Fruit fly (Drosophila melanogaster) whole organism, embryonic: ENCODE measurements around the gene SpdS.

Experiments used
- Adf1 ChIP-seq: fragments of 200-800 bp; sonication (Bioruptor generic); IDR thresholded peaks from 2 replicates; pipeline ENCODE4 v1.3.6; 2022; ENCODE audit warnings: missing biosample characterization, missing genetic modification characterization
- CG10209 ChIP-seq: fragments of 200-800 bp; sonication (Bioruptor generic); optimal IDR thresholded peaks from 3 replicates; lab custom pipeline; 2017; ENCODE audit warnings: missing biosample characterization, mild to moderate bottlenecking, missing genetic modification characterization, missing genetic modification reagents
- CG10565 ChIP-seq: fragments of 200-800 bp; sonication (Bioruptor generic); optimal IDR thresholded peaks from 3 replicates; lab custom pipeline; 2016; ENCODE audit warnings: missing biosample characterization, mild to moderate bottlenecking, missing genetic modification characterization
- CG11696 ChIP-seq: fragments of 200-800 bp; sonication (Bioruptor generic); IDR thresholded peaks from 2 replicates; pipeline ENCODE4 v1.3.6; 2022; ENCODE audit warnings: missing biosample characterization, missing genetic modification characterization
- CG12071 ChIP-seq: fragments of 200-800 bp; sonication (Bioruptor generic); optimal IDR thresholded peaks from 3 replicates; lab custom pipeline; 2018; ENCODE audit warnings: missing biosample characterization, mild to moderate bottlenecking, missing genetic modification characterization
- CG12155 ChIP-seq: fragments of 200-800 bp; sonication (Bioruptor generic); optimal IDR thresholded peaks from 3 replicates; lab custom pipeline; 2016; ENCODE audit warnings: missing biosample characterization, missing genetic modification characterization
- CG12391 ChIP-seq: fragments of 200-800 bp; sonication (Bioruptor generic); optimal IDR thresholded peaks from 3 replicates; lab custom pipeline; 2018; ENCODE audit warnings: missing biosample characterization, mild to moderate bottlenecking, missing genetic modification characterization, moderate library complexity
- CG1529 ChIP-seq: fragments of 200-800 bp; sonication (Bioruptor generic); optimal IDR thresholded peaks from 3 replicates; lab custom pipeline; 2018; ENCODE audit warnings: missing biosample characterization, missing genetic modification characterization
- CG2712 ChIP-seq: fragments of 200-800 bp; optimal IDR thresholded peaks from 3 replicates; lab custom pipeline; 2019; ENCODE audit warnings: missing biosample characterization, mild to moderate bottlenecking, missing genetic modification characterization, moderate library complexity
- CG31388 ChIP-seq: fragments of 200-800 bp; sonication (Bioruptor generic); optimal IDR thresholded peaks from 2 replicates; lab custom pipeline; 2016; ENCODE audit warnings: missing biosample characterization, missing genetic modification characterization
- CG3407 ChIP-seq: fragments of 200-800 bp; sonication (Bioruptor generic); optimal IDR thresholded peaks from 2 replicates; lab custom pipeline; 2018; ENCODE audit warnings: missing biosample characterization, mild to moderate bottlenecking, missing genetic modification characterization
- CG34376 ChIP-seq: fragments of 200-800 bp; sonication (Bioruptor generic); optimal IDR thresholded peaks from 2 replicates; lab custom pipeline; 2018; ENCODE audit warnings: missing biosample characterization, mild to moderate bottlenecking, missing genetic modification characterization
- CG3726 ChIP-seq: fragments of 200-800 bp; sonication (Bioruptor generic); IDR thresholded peaks from 3 replicates; pipeline ENCODE4, ENCODE4 v1.3.6; 2022; ENCODE audit warnings: missing biosample characterization, missing genetic modification characterization
- CG4328 ChIP-seq: fragments of 200-800 bp; sonication (Bioruptor generic); optimal IDR thresholded peaks from 3 replicates; lab custom pipeline; 2017; ENCODE audit warnings: missing biosample characterization, missing genetic modification reagents, missing genetic modification characterization
- CG4424 ChIP-seq: fragments of 200-800 bp; sonication (Bioruptor generic); optimal IDR thresholded peaks from 3 replicates; lab custom pipeline; 2016; ENCODE audit warnings: missing biosample characterization, missing genetic modification characterization
- CG5180 ChIP-seq: fragments of 200-800 bp; sonication (Bioruptor generic); optimal IDR thresholded peaks from 3 replicates; lab custom pipeline; 2017; ENCODE audit warnings: missing biosample characterization, missing genetic modification characterization, mild to moderate bottlenecking, moderate library complexity, missing genetic modification reagents
- CG5953 ChIP-seq: fragments of 200-800 bp; sonication (Bioruptor generic); IDR thresholded peaks from 2 replicates; pipeline ENCODE4 v1.3.6; 2022; ENCODE audit warnings: missing biosample characterization, missing genetic modification characterization
- CG6854 ChIP-seq: fragments of 200-800 bp; sonication (Bioruptor generic); optimal IDR thresholded peaks from 3 replicates; lab custom pipeline; 2017; ENCODE audit warnings: missing biosample characterization, mild to moderate bottlenecking, missing genetic modification characterization
- CG7372 ChIP-seq: fragments of 200-800 bp; sonication (Bioruptor generic); IDR thresholded peaks from 2 replicates; pipeline ENCODE4 v1.3.6; 2022; ENCODE audit warnings: missing biosample characterization, missing genetic modification characterization
- CG7745 ChIP-seq: fragments of 200-800 bp; sonication (Bioruptor generic); optimal IDR thresholded peaks from 2 replicates; lab custom pipeline; 2018; ENCODE audit warnings: missing biosample characterization, mild to moderate bottlenecking, missing genetic modification characterization, moderate library complexity
- CG7839 ChIP-seq: fragments of 200-800 bp; sonication (Bioruptor generic); optimal IDR thresholded peaks from 3 replicates; lab custom pipeline; 2018; ENCODE audit warnings: missing biosample characterization, mild to moderate bottlenecking, missing genetic modification characterization, moderate library complexity
- D ChIP-seq, 2 experiments: fragments of 200-800 bp in 1 of 2; fragments of >200 bp in 1 of 2; sonication (Bioruptor generic) in 1 of 2; optimal IDR thresholded peaks; 2 replicates in 1 of 2; 3 replicates in 1 of 2; lab custom pipeline; 2017; ENCODE audit warnings: mild to moderate bottlenecking in 1 of 2, missing biosample characterization in 1 of 2, missing genetic modification characterization in 1 of 2, missing genetic modification reagents in 1 of 2
- Dip2 ChIP-seq: fragments of 200-800 bp; sonication (Bioruptor generic); IDR thresholded peaks from 2 replicates; pipeline ENCODE4 v1.3.6; 2022; ENCODE audit warnings: missing biosample characterization, missing genetic modification characterization
- HmgD ChIP-seq: fragments of 200-800 bp; sonication (Bioruptor generic); optimal IDR thresholded peaks from 3 replicates; lab custom pipeline; 2016; ENCODE audit warnings: missing biosample characterization, missing genetic modification characterization
- Hr39 ChIP-seq: fragments of >200 bp; optimal IDR thresholded peaks from 2 replicates; lab custom pipeline; 2017
- Hr51 ChIP-seq, 2 experiments: fragments of 200-800 bp; sonication (Bioruptor generic); optimal IDR thresholded peaks; 2 replicates in 1 of 2; 3 replicates in 1 of 2; lab custom pipeline; 2016 to 2018; ENCODE audit warnings: missing biosample characterization in 2 of 2, missing genetic modification characterization in 2 of 2, mild to moderate bottlenecking in 1 of 2, moderate library complexity in 1 of 2
- Jarid2 ChIP-seq: fragments of 200-800 bp; sonication (Bioruptor generic); optimal IDR thresholded peaks from 3 replicates; lab custom pipeline; 2017; ENCODE audit warnings: mild to moderate bottlenecking, missing biosample characterization, missing genetic modification reagents, missing genetic modification characterization
- Mes4 ChIP-seq: fragments of 200-800 bp; sonication (Bioruptor generic); optimal IDR thresholded peaks from 2 replicates; lab custom pipeline; 2016; ENCODE audit warnings: missing biosample characterization, missing genetic modification characterization
- Oaz ChIP-seq: fragments of 200-800 bp; sonication (Bioruptor generic); IDR thresholded peaks from 2 replicates; pipeline ENCODE4 v1.3.6; 2022; ENCODE audit warnings: missing biosample characterization, missing genetic modification characterization
- bigmax ChIP-seq: fragments of 200-800 bp; sonication (Bioruptor generic); optimal IDR thresholded peaks from 2 replicates; lab custom pipeline; 2018; ENCODE audit warnings: missing biosample characterization, mild to moderate bottlenecking, missing genetic modification characterization
- br ChIP-seq: fragments of >200 bp; optimal IDR thresholded peaks from 2 replicates; lab custom pipeline; 2017
- btn ChIP-seq: fragments of 200-800 bp; sonication (Bioruptor generic); optimal IDR thresholded peaks from 2 replicates; lab custom pipeline; 2016; ENCODE audit warnings: missing biosample characterization, missing genetic modification characterization
- chif ChIP-seq, 2 experiments: fragments of 200-800 bp; sonication (Bioruptor generic); optimal IDR thresholded peaks; 3 replicates each; lab custom pipeline; 2016; ENCODE audit warnings: missing biosample characterization in 2 of 2, missing genetic modification characterization in 2 of 2
- cwo ChIP-seq: fragments of 200-800 bp; sonication (Bioruptor generic); optimal IDR thresholded peaks from 3 replicates; lab custom pipeline; 2017; ENCODE audit warnings: missing biosample characterization, missing genetic modification characterization, mild to moderate bottlenecking, moderate library complexity, missing genetic modification reagents
- danr ChIP-seq: fragments of 200-800 bp; sonication (Bioruptor generic); IDR thresholded peaks from 2 replicates; pipeline ENCODE4 v1.3.6; 2022; ENCODE audit warnings: missing biosample characterization, missing genetic modification characterization
- esg ChIP-seq: fragments of 200-800 bp; sonication (Bioruptor generic); conservative IDR thresholded peaks from 2 replicates; pipeline ENCODE4 v1.3.6; 2022; ENCODE audit warnings: missing biosample characterization, missing genetic modification characterization
- fd102C ChIP-seq: fragments of 200-800 bp; sonication (Bioruptor generic); optimal IDR thresholded peaks from 2 replicates; lab custom pipeline; 2018; ENCODE audit warnings: missing biosample characterization, mild to moderate bottlenecking, missing genetic modification characterization, moderate library complexity
- fd96Cb ChIP-seq: fragments of 200-800 bp; sonication (Bioruptor generic); optimal IDR thresholded peaks from 2 replicates; lab custom pipeline; 2018; ENCODE audit warnings: missing biosample characterization, mild to moderate bottlenecking, missing genetic modification characterization, moderate library complexity
- gro ChIP-seq: fragments of 200-800 bp; sonication (Bioruptor generic); optimal IDR thresholded peaks from 2 replicates; lab custom pipeline; 2016; ENCODE audit warnings: missing biosample characterization, missing genetic modification characterization
- hb ChIP-seq: fragments of 200-800 bp; sonication (Bioruptor generic); IDR thresholded peaks from 3 replicates; pipeline ENCODE4 v1.3.6; 2022; ENCODE audit warnings: missing biosample characterization, missing genetic modification characterization; ENCODE audit not compliant: partially characterized antibody
- jigr1 ChIP-seq: fragments of 200-800 bp; sonication (Bioruptor generic); IDR thresholded peaks from 3 replicates; pipeline ENCODE4 v1.3.6; 2022; ENCODE audit warnings: missing biosample characterization, missing genetic modification characterization
- mam ChIP-seq: fragments of 200-800 bp; sonication (Bioruptor generic); optimal IDR thresholded peaks from 3 replicates; lab custom pipeline; 2016; ENCODE audit warnings: missing biosample characterization, missing genetic modification characterization
- nerfin-2 ChIP-seq: fragments of 200-800 bp; sonication (Bioruptor generic); IDR thresholded peaks from 2 replicates; pipeline ENCODE4 v1.3.6; 2022; ENCODE audit warnings: missing biosample characterization, missing genetic modification characterization; ENCODE audit not compliant: partially characterized antibody
- pb ChIP-seq: fragments of 200-800 bp; sonication (Bioruptor generic); optimal IDR thresholded peaks from 3 replicates; lab custom pipeline; 2016; ENCODE audit warnings: missing biosample characterization, missing genetic modification characterization
- sim ChIP-seq: fragments of 200-800 bp; sonication (Bioruptor generic); IDR thresholded peaks from 2 replicates; pipeline ENCODE4 v1.3.6; 2022; ENCODE audit warnings: missing biosample characterization, missing genetic modification characterization
- sob ChIP-seq: fragments of 200-800 bp; sonication (Bioruptor generic); IDR thresholded peaks from 2 replicates; pipeline ENCODE4 v1.3.6; 2022; ENCODE audit warnings: missing biosample characterization, missing genetic modification characterization
- sqz ChIP-seq: fragments of 200-800 bp; sonication (Bioruptor generic); optimal IDR thresholded peaks from 3 replicates; lab custom pipeline; 2018; ENCODE audit warnings: missing biosample characterization, mild to moderate bottlenecking, missing genetic modification characterization
- ssp ChIP-seq: fragments of 200-800 bp; sonication (Bioruptor generic); IDR thresholded peaks from 2 replicates; pipeline ENCODE4 v1.3.6; 2022; ENCODE audit warnings: missing biosample characterization, missing genetic modification characterization
- stc ChIP-seq: fragments of 200-800 bp; sonication (Bioruptor generic); IDR thresholded peaks from 2 replicates; pipeline ENCODE4 v1.3.6; 2022; ENCODE audit warnings: missing biosample characterization, missing genetic modification characterization
- tio ChIP-seq: fragments of 200-800 bp; sonication (Bioruptor generic); optimal IDR thresholded peaks from 2 replicates; lab custom pipeline; 2017; ENCODE audit warnings: missing biosample characterization, missing genetic modification characterization, inconsistent platforms
- twi ChIP-seq: fragments of 200-800 bp; optimal IDR thresholded peaks from 2 replicates; lab custom pipeline; 2019; ENCODE audit warnings: missing biosample characterization, mild to moderate bottlenecking, missing genetic modification characterization, moderate library complexity

Gene SpdS

DNA sequence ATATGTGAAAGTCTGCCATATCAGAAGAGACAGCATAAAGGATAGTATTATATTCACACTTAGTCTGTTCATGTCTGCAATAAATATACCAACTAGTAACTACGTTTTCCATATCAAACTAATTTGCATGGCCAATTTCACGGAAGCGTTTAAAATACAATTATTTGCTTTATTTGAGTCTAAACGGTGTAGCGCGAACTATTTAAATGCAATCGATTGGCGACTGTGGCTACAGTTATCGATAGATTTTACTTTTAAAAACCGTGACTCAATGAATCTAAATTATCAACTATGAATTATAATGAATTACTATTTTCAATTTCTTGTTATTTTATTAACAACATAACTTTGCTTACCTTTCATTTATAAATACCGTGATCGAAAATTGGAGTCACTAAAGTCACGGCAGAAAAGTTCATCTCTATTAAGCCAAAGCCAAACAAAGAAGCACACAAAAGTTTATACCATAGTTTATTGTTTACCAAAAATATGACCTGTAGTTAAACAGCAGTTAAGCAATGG lies 4.5 kb upstream of the SpdS start, which contains the start of the genes CG9427 and CG8319 (continued):
- no peak for TF ChIP-seq CG6854
- no peak for TF ChIP-seq fd102C (GFP tag; lab: Kevin White, UChicago)
- TF ChIP-seq Hr39: no peak
- peak; percentile 89 for TF ChIP-seq CG12391 (tag; lab: Kevin White, UChicago)
- TF ChIP-seq Jarid2 (GFP tag; lab: Kevin White, UChicago): no peak
- TF ChIP-seq jigr1 (GFP tag; lab: Robert Waterston, UW): no peak
- TF ChIP-seq CG7745 (tag; lab: Kevin White, UChicago): no peak
- TF ChIP-seq ssp (GFP tag; lab: Robert Waterston, UW): peak; percentile 56
- no peak for TF ChIP-seq br (lab: Kevin White, UChicago)
- TF ChIP-seq Oaz (GFP tag; lab: Robert Waterston, UW): peak; percentile 36; the same call in 1 of the 2 replicates
- TF ChIP-seq CG7372 (GFP tag; lab: Robert Waterston, UW): peak; percentile 35; the same call in 1 of the 2 replicates
- TF ChIP-seq CG10209: peak; percentile 45
- no peak for TF ChIP-seq CG5180 (GFP tag; lab: Kevin White, UChicago)
- TF ChIP-seq btn (GFP tag; lab: Kevin White, UChicago): no peak
- no peak for TF ChIP-seq CG11696 (GFP tag; lab: Robert Waterston, UW)
- peak; percentile 60 for TF ChIP-seq nerfin-2 (GFP tag; lab: Robert Waterston, UW)
- peak; percentile 66 for TF ChIP-seq gro (GFP tag; lab: Kevin White, UChicago)
- TF ChIP-seq CG3407: peak; percentile 17
- no peak for TF ChIP-seq pb
- no peak for TF ChIP-seq sim
- no peak for TF ChIP-seq D (optimal IDR thresholded peaks at IDR 0.05; lab: Kevin White, UChicago)
- no peak for TF ChIP-seq D (GFP tag; optimal IDR thresholded peaks at IDR 0.05; lab: Kevin White, UChicago)
- no peak for TF ChIP-seq CG5953 (GFP tag; lab: Robert Waterston, UW)
- no peak for TF ChIP-seq CG4328
- peak; percentile 70 for TF ChIP-seq CG4424 (GFP tag; lab: Kevin White, UChicago)
- 0 out of 3 replicates have a peak, but pooled peaks have one; percentile 58 for TF ChIP-seq CG3726
- peak; percentile 74 for TF ChIP-seq CG12155 (GFP tag; lab: Kevin White, UChicago)
- peak; percentile 1 for TF ChIP-seq CG1529
- TF ChIP-seq CG12071 (GFP tag; lab: Kevin White, UChicago): no peak
- no peak for TF ChIP-seq Dip2 (GFP tag; lab: Robert Waterston, UW)
- TF ChIP-seq Mes4: peak; percentile 49
- TF ChIP-seq tio: no peak
- peak; percentile 36 for TF ChIP-seq CG31388 (GFP tag; lab: Kevin White, UChicago)
- TF ChIP-seq CG7839 (tag; lab: Kevin White, UChicago): peak; percentile 51
- peak; percentile 40 to 63 for TF ChIP-seq chif (GFP tag; optimal IDR thresholded peaks at IDR 0.05; lab: Kevin White, UChicago)
- peak; percentile 62 for TF ChIP-seq CG34376 (GFP tag; lab: Kevin White, UChicago)
- TF ChIP-seq sqz: no peak
- no peak for TF ChIP-seq Adf1 (GFP tag; lab: Robert Waterston, UW)
- TF ChIP-seq esg (GFP tag; lab: Robert Waterston, UW): peak; percentile 56; the same call in 1 of the 2 replicates
- no peak for TF ChIP-seq danr (GFP tag; lab: Robert Waterston, UW)
- peak; percentile 13 for TF ChIP-seq fd96Cb (tag; lab: Kevin White, UChicago)
- peak; percentile 30 for TF ChIP-seq cwo
- no peak for TF ChIP-seq CG10565 (GFP tag; lab: Kevin White, UChicago)
- peak; percentile 56 to 63 for TF ChIP-seq Hr51 (GFP tag; optimal IDR thresholded peaks at IDR 0.05; lab: Kevin White, UChicago)
- TF ChIP-seq CG2712 (tag; lab: Kevin White, UChicago): peak; percentile 75
- peak; percentile 20 for TF ChIP-seq twi
- TF ChIP-seq bigmax (GFP tag; lab: Kevin White, UChicago): no peak
- TF ChIP-seq stc: no peak
- peak; percentile 74 for TF ChIP-seq hb
- peak; percentile 7 for TF ChIP-seq HmgD (GFP tag; lab: Kevin White, UChicago)
- TF ChIP-seq mam: peak; percentile 66
- TF ChIP-seq sob (GFP tag; lab: Robert Waterston, UW): peak; percentile 76
